Fruit fly (Drosophila melanogaster): ENCODE measurements around the gene Usp47.
A peak's percentile ranks its signal among the peaks of the same experiment; 100 is the strongest.

Usp47 gene

DNA sequence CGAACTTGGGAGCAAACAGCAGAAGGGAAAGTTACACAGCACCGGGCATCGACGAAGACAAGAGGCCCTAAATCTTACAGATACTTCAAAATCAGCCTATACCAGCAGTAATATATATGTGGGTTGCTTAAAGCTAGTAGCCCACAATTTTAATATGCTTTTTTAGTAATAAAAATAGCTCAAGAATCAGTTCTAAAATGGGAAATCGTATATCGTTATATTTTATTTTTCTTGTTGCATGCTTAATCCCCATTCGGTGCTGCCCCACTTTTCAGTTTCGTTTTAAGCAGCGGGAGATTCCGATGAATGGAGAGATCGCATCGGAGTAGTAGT lies 55.3 kb downstream of the Usp47 start:
- no peak for TF ChIP-seq cnc (optimal IDR thresholded peaks at IDR 0.05)
- TF ChIP-seq Hr96 (GFP tag; optimal IDR thresholded peaks at IDR 0.05): no peak
- no peak for TF ChIP-seq CG14711 (tag; optimal IDR thresholded peaks at IDR 0.05)
- TF ChIP-seq CG5204 (GFP tag; optimal IDR thresholded peaks at IDR 0.05): no peak
- no peak for TF ChIP-seq toe (GFP tag; optimal IDR thresholded peaks at IDR 0.05)
- no peak for TF ChIP-seq CG7101 (tag; optimal IDR thresholded peaks at IDR 0.05)
- no peak for TF ChIP-seq Crg-1 (GFP tag; optimal IDR thresholded peaks at IDR 0.05)
- no peak for TF ChIP-seq bab1 (GFP tag; optimal IDR thresholded peaks at IDR 0.05)
- TF ChIP-seq CG33017 (tag; optimal IDR thresholded peaks at IDR 0.05): no peak

DNA sequence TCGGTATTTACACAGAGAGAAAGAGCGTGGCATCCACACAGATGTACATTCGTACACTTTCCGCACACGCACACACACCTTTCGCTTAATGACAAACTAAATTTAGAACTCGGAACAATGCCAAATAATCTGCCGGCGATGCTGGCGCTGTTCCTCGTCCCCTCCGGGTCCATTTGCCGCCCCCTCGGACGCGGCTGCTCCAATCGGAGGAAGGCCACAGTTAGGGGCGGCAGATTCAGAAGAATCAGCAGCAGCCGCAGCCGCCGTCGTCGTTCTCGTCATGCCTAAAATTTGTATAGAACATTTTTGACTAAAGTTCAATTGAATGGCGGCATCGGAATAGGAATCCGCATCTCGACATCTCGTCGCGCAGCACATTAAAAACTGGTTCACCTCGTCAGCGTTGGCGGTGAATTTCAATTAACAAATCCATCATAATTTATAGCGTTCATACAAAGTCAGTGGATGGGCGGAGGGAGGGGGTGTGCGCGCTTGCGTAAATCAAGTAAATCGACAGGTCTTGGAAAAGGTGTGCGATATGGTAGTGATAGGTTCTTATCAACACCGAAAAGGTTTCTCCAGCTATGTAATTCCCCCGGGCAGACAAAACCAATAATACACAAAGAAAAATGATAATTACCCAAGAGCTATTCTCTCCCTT lies 55.9 kb downstream of the Usp47 start:
- TF ChIP-seq CG1620 (GFP tag; optimal IDR thresholded peaks at IDR 0.05) (no peak), CG5204 (GFP tag; optimal IDR thresholded peaks at IDR 0.05) (no peak), ovo (GFP tag; optimal IDR thresholded peaks at IDR 0.05) (no peak), CG33017 (tag; optimal IDR thresholded peaks at IDR 0.05) (no peak), cnc (optimal IDR thresholded peaks at IDR 0.05) (no peak), kay (GFP tag; ENCODE audit: borderline replicate concordance) (no peak), bab1 (GFP tag; optimal IDR thresholded peaks at IDR 0.05) (no peak), pad (GFP tag; optimal IDR thresholded peaks at IDR 0.05) (no peak), cic (GFP tag; optimal IDR thresholded peaks at IDR 0.05) (no peak), Crg-1 (GFP tag; optimal IDR thresholded peaks at IDR 0.05) (no peak)

DNA sequence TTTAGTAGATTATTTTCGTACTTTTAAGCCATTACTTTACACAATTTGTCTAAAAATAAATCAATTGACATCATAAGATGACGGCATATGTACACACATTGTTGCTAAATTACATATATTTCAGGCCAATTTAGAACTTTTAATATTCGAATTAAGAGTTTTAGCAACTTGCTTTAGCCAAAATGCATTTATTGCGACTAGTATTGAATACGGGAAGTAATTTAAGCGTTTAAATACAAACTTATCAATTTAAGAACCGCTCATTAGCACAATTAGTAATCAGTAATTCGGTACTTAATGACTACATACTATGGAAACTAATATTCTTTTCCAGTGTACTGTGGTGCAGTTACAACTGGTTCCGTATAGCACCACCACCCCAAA lies 56.4 kb downstream of the Usp47 start:
- TF ChIP-seq CG7045 (GFP tag; optimal IDR thresholded peaks at IDR 0.05): no peak

DNA sequence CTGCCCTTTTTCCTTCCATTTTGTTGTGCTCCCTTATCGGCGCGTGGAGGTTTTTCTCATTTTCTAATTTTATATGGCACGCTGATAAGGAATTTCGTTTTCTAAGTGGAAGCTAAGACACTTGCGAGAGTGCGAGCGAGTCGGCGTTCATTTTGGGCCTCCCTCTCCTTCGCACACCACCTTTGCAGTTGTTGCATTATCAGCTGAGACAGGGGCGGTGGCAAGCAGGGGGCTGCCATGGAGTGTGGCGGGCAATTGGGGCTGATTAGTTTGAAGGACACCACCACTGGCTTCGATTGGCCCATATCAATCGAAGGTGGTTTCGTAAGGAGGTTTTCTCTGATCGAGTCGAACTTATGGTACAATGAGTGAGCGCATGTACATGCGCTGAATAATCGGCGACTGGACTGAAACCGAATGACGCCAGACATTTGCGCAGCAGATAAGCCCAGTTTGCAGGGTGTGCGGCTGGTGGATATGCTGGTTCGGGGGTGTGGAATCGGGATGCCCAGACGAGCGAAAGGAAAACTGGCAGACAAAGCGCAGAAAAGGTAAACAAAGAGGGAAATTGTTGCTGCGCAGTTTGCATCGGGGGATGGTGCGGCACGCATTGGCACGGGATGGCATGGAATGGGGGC lies 57.0 kb downstream of the Usp47 start:
- TF ChIP-seq CG11617 (GFP tag; optimal IDR thresholded peaks at IDR 0.05) (no peak), Mnt (GFP tag; optimal IDR thresholded peaks at IDR 0.05) (peak; percentile 88), CG12768 (GFP tag; optimal IDR thresholded peaks at IDR 0.05) (peak; percentile 17), cic (GFP tag; optimal IDR thresholded peaks at IDR 0.05) (peak; percentile 88)

DNA sequence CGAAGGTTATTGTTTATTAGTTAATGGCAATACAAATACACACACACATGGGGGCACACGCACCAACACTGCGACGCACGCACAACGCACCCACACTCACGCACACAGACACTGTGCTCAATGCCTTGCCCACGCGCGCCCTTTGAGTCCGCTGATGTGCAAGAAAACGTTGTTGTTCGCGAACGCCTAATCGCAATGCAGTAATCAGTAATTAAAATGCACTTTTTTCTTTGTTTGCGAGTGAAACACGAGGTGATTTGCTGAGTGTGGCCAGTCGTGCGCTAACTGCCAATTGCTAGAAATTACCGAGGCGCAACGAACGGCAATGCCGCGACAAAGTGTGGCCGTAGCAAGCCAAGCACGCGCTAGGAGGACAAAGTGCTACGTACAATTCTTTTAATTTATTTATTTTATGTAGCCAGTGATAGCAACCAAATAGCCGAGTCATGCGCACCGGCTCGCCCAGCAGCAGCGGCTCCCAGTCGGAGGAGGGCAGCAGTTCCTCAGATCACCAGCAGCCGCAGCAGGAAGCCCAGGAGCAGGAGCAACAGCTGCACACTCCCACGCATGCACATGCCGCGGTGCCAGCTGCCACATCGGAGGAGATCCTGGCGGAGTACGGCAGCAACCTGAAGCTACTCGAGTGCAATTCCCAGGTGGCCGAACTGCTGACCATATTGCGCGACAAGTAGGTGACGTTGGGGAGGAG lies 58.0 kb downstream of the Usp47 start, which contains the start of the genes S6k and kri:
S6k (minus strand) TSS at position 299 of the 709 bp plus-strand sequence.
kri (plus strand) TSS at position 341 of the 709 bp plus-strand sequence.
- no peak for TF ChIP-seq Hr96 (GFP tag; optimal IDR thresholded peaks at IDR 0.05)
- TF ChIP-seq CG33017 (tag; optimal IDR thresholded peaks at IDR 0.05): peak; percentile 59
- peak; percentile 80 for TF ChIP-seq cic (GFP tag; optimal IDR thresholded peaks at IDR 0.05)
- TF ChIP-seq toe (GFP tag; optimal IDR thresholded peaks at IDR 0.05): peak; percentile 30
- TF ChIP-seq tj (GFP tag; optimal IDR thresholded peaks at IDR 0.05): peak; percentile 29
- TF ChIP-seq CG12768 (GFP tag; optimal IDR thresholded peaks at IDR 0.05): peak; percentile 68
- TF ChIP-seq cnc (optimal IDR thresholded peaks at IDR 0.05): no peak
- TF ChIP-seq CG14711 (tag; optimal IDR thresholded peaks at IDR 0.05): peak; percentile 25
- peak; percentile 23 for TF ChIP-seq CG1620 (GFP tag; optimal IDR thresholded peaks at IDR 0.05)
- TF ChIP-seq Crg-1 (GFP tag; optimal IDR thresholded peaks at IDR 0.05): peak; percentile 24
- TF ChIP-seq CG7045 (GFP tag; optimal IDR thresholded peaks at IDR 0.05): no peak
- peak; percentile 21 for TF ChIP-seq pad (GFP tag; optimal IDR thresholded peaks at IDR 0.05)
- no peak for TF ChIP-seq CG5204 (GFP tag; optimal IDR thresholded peaks at IDR 0.05)
- TF ChIP-seq CG11617 (GFP tag; optimal IDR thresholded peaks at IDR 0.05): peak; percentile 32
- TF ChIP-seq bab1 (GFP tag; optimal IDR thresholded peaks at IDR 0.05): peak; percentile 46
- peak; percentile 99 for TF ChIP-seq Mnt (GFP tag; optimal IDR thresholded peaks at IDR 0.05)
- peak; percentile 35 for TF ChIP-seq CG7101 (tag; optimal IDR thresholded peaks at IDR 0.05)
